Fruit fly (Drosophila melanogaster): ENCODE measurements around the gene CG8960.

dm6 chr3L:2166776-2167175 lies 30.0 kb upstream of the CG8960 start:
- TF ChIP-seq usp (GFP tag; optimal IDR thresholded peaks at IDR 0.05) (no peak), CG8478 (optimal IDR thresholded peaks at IDR 0.05) (no peak), psq (optimal IDR thresholded peaks at IDR 0.05) (no peak), EcR (GFP tag; optimal IDR thresholded peaks at IDR 0.05) (no peak), pan (optimal IDR thresholded peaks at IDR 0.05) (no peak)
